Worm (Caenorhabditis elegans) whole organism, young adult: Measurements from ENCODE around the gene nspc-20.
A peak's percentile ranks its signal among the peaks of the same experiment; 100 is the strongest.

ENCODE experiments used
- B0261.1 ChIP-seq: sonication (generic microtip); optimal IDR thresholded peaks from 2 replicates; lab custom pipeline; 2016; ENCODE audit warnings: mild to moderate bottlenecking, missing genetic modification characterization, moderate library complexity, missing compliant biosample characterization
- C06A6.2 ChIP-seq: fragments of 200-800 bp; sonication (Bioruptor generic); conservative IDR thresholded peaks from 2 replicates; pipeline ENCODE4 v1.3.6; 2022; ENCODE audit warnings: missing genetic modification characterization, missing compliant biosample characterization
- F33H1.4 ChIP-seq: fragments of 200-800 bp; sonication (Bioruptor generic); IDR thresholded peaks from 2 replicates; pipeline ENCODE4 v1.3.6; 2022; ENCODE audit warnings: missing genetic modification reagents, missing genetic modification characterization, missing compliant biosample characterization
- F49E8.2 ChIP-seq: sonication (generic microtip); optimal IDR thresholded peaks from 3 replicates; lab custom pipeline; 2017; ENCODE audit warnings: missing genetic modification characterization, mild to moderate bottlenecking, missing compliant biosample characterization, antibody characterized with exemption, moderate library complexity; ENCODE audit not compliant: insufficient read depth
- F57C9.4 ChIP-seq: sonication (generic microtip); optimal IDR thresholded peaks from 2 replicates; lab custom pipeline; 2017; ENCODE audit warnings: mild to moderate bottlenecking, missing genetic modification characterization, missing compliant biosample characterization
- Y53F4B.3 ChIP-seq: fragments of 200-800 bp; sonication (Bioruptor generic); IDR thresholded peaks from 2 replicates; pipeline ENCODE4 v1.3.6; 2022; ENCODE audit warnings: missing genetic modification reagents, missing genetic modification characterization, missing compliant biosample characterization
- Y56A3A.18 ChIP-seq: fragments of 200-800 bp; sonication (Bioruptor generic); IDR thresholded peaks from 2 replicates; pipeline ENCODE4 v1.3.6; 2022; ENCODE audit warnings: missing genetic modification reagents, missing genetic modification characterization, missing compliant biosample characterization
- athp-1 ChIP-seq: sonication (generic microtip); optimal IDR thresholded peaks from 2 replicates; lab custom pipeline; 2017; ENCODE audit warnings: mild to moderate bottlenecking, missing genetic modification characterization, missing compliant biosample characterization
- cebp-1 ChIP-seq, 2 experiments: fragments of 200-800 bp in 1 of 2; sonication (Bioruptor generic) in 1 of 2; sonication (generic microtip) in 1 of 2; IDR thresholded peaks in 1 of 2; optimal IDR thresholded peaks in 1 of 2; 2 replicates each; pipeline versions ENCODE4 v1.3.6 to Lab custom; 2017 to 2022; ENCODE audit warnings: missing compliant biosample characterization in 2 of 2, missing genetic modification characterization in 2 of 2, mild to moderate bottlenecking in 1 of 2, missing genetic modification reagents in 1 of 2, moderate library complexity in 1 of 2
- ceh-27 ChIP-seq: fragments of 200-800 bp; sonication (Bioruptor generic); optimal IDR thresholded peaks from 2 replicates; lab custom pipeline; 2018; ENCODE audit warnings: mild to moderate bottlenecking, missing genetic modification characterization, moderate library complexity, missing compliant biosample characterization
- ceh-79 ChIP-seq: sonication (generic microtip); optimal IDR thresholded peaks from 2 replicates; lab custom pipeline; 2017; ENCODE audit warnings: mild to moderate bottlenecking, missing genetic modification characterization, missing compliant biosample characterization
- dox-1 ChIP-seq: fragments of 200-800 bp; sonication (Bioruptor generic); IDR thresholded peaks from 2 replicates; pipeline ENCODE4 v1.3.6; 2022; ENCODE audit warnings: missing genetic modification reagents, missing genetic modification characterization, missing compliant biosample characterization
- dpl-1 ChIP-seq: fragments of 150-350 bp; optimal IDR thresholded peaks from 2 replicates; lab custom pipeline; 2014; ENCODE audit warnings: missing biosample characterization, missing genetic modification reagents, missing genetic modification characterization
- egl-44 ChIP-seq: fragments of 200-800 bp; sonication (Bioruptor generic); IDR thresholded peaks from 2 replicates; pipeline ENCODE4 v1.3.6; 2022; ENCODE audit warnings: missing genetic modification reagents, missing genetic modification characterization, missing compliant biosample characterization
- egrh-3 ChIP-seq: fragments of 200-800 bp; sonication (Bioruptor generic); IDR thresholded peaks from 2 replicates; pipeline ENCODE4 v1.3.6; 2022; ENCODE audit warnings: missing genetic modification reagents, missing genetic modification characterization, missing compliant biosample characterization
- ets-4 ChIP-seq: fragments of 200-800 bp; sonication (Bioruptor generic); optimal IDR thresholded peaks from 2 replicates; lab custom pipeline; 2018; ENCODE audit warnings: mild to moderate bottlenecking, missing genetic modification characterization, missing compliant biosample characterization
- him-1 ChIP-seq: sonication (generic microtip); optimal IDR thresholded peaks from 2 replicates; lab custom pipeline; 2016; ENCODE audit warnings: missing genotype, missing genetic modification reagents, missing genetic modification characterization, missing compliant biosample characterization
- hmg-1.2 ChIP-seq: fragments of 200-800 bp; sonication (Bioruptor generic); IDR thresholded peaks from 2 replicates; pipeline ENCODE4 v1.3.6; 2022; ENCODE audit warnings: missing genetic modification reagents, missing genetic modification characterization, missing compliant biosample characterization
- lag-1 ChIP-seq: fragments of 200-800 bp; sonication (Bioruptor generic); IDR thresholded peaks from 2 replicates; pipeline ENCODE4 v1.3.6; 2022; ENCODE audit warnings: missing genetic modification reagents, missing genetic modification characterization, missing compliant biosample characterization
- lin-40 ChIP-seq: sonication (generic microtip); optimal IDR thresholded peaks from 2 replicates; lab custom pipeline; 2016; ENCODE audit warnings: missing genetic modification characterization, mild to moderate bottlenecking, missing compliant biosample characterization, missing genotype, missing genetic modification reagents
- madf-6 ChIP-seq: fragments of 200-800 bp; sonication (Bioruptor generic); IDR thresholded peaks from 2 replicates; pipeline ENCODE4 v1.3.6; 2022; ENCODE audit warnings: missing genetic modification reagents, missing genetic modification characterization, missing compliant biosample characterization
- mcd-1 ChIP-seq: fragments of 200-800 bp; sonication (Bioruptor generic); IDR thresholded peaks from 2 replicates; pipeline ENCODE4 v1.3.6; 2022; ENCODE audit warnings: missing genetic modification reagents, missing genetic modification characterization, missing compliant biosample characterization
- nfya-2 ChIP-seq: fragments of 200-800 bp; sonication (Bioruptor generic); IDR thresholded peaks from 2 replicates; pipeline ENCODE4 v1.3.6; 2022; ENCODE audit warnings: missing genetic modification reagents, missing genetic modification characterization, missing compliant biosample characterization
- nfyb-1 ChIP-seq: fragments of 200-800 bp; sonication (Bioruptor generic); IDR thresholded peaks from 2 replicates; pipeline ENCODE4 v1.3.6; 2022; ENCODE audit warnings: missing genetic modification reagents, missing genetic modification characterization, missing compliant biosample characterization
- nhr-179 ChIP-seq: sonication (generic microtip); optimal IDR thresholded peaks from 2 replicates; lab custom pipeline; 2016; ENCODE audit warnings: mild to moderate bottlenecking, missing genetic modification characterization, missing compliant biosample characterization
- nhr-80 ChIP-seq: sonication (generic microtip); optimal IDR thresholded peaks from 2 replicates; lab custom pipeline; 2016; ENCODE audit warnings: missing genetic modification characterization, missing compliant biosample characterization
- pha-4 ChIP-seq: fragments of 150-350 bp; sonication (generic microtip); optimal IDR thresholded peaks from 2 replicates; lab custom pipeline; 2014; ENCODE audit warnings: missing biosample characterization, missing genetic modification reagents, missing genetic modification characterization
- sdz-38 ChIP-seq: sonication (generic microtip); optimal IDR thresholded peaks from 2 replicates; lab custom pipeline; 2016; ENCODE audit warnings: missing genotype, missing genetic modification characterization, missing compliant biosample characterization
- snpc-4 ChIP-seq, 5 experiments: fragments of 150-350 bp in 1 of 5; sonication (generic microtip) in 4 of 5; optimal IDR thresholded peaks; 2 replicates each; lab custom pipeline; 2014 to 2018; ENCODE audit warnings: missing genetic modification characterization in 5 of 5, missing biosample characterization in 3 of 5, antibody characterized with exemption in 2 of 5, mild to moderate bottlenecking in 2 of 5, missing compliant biosample characterization in 2 of 5, missing genotype in 2 of 5, moderate library complexity in 2 of 5, missing genetic modification reagents in 1 of 5
- tbp1 ChIP-seq: fragments of 200-800 bp; sonication (Bioruptor generic); optimal IDR thresholded peaks from 2 replicates; lab custom pipeline; 2018; ENCODE audit warnings: mild to moderate bottlenecking, missing genetic modification characterization, missing compliant biosample characterization
- tbx-9 ChIP-seq: sonication (generic microtip); optimal IDR thresholded peaks from 2 replicates; lab custom pipeline; 2016; ENCODE audit warnings: borderline replicate concordance, missing genetic modification characterization, inconsistent platforms, missing compliant biosample characterization
- unc-62 ChIP-seq: fragments of 150-350 bp; optimal IDR thresholded peaks from 2 replicates; lab custom pipeline; 2014; ENCODE audit warnings: missing biosample characterization, missing genetic modification reagents, missing genetic modification characterization
- xnd-1 ChIP-seq: sonication (generic microtip); optimal IDR thresholded peaks from 2 replicates; lab custom pipeline; 2016; ENCODE audit warnings: missing genotype, missing genetic modification reagents, missing genetic modification characterization, missing compliant biosample characterization
- zfh-2 ChIP-seq: fragments of 200-800 bp; sonication (Bioruptor generic); conservative IDR thresholded peaks from 2 replicates; pipeline ENCODE4 v1.3.6; 2022; ENCODE audit warnings: missing genetic modification reagents, missing genetic modification characterization, missing compliant biosample characterization
- zim-3 ChIP-seq: sonication (generic microtip); optimal IDR thresholded peaks from 2 replicates; lab custom pipeline; 2017; ENCODE audit warnings: mild to moderate bottlenecking, missing genetic modification characterization, moderate library complexity, missing compliant biosample characterization
- ztf-18 ChIP-seq: sonication (generic microtip); optimal IDR thresholded peaks from 2 replicates; lab custom pipeline; 2016; ENCODE audit warnings: missing genotype, mild to moderate bottlenecking, missing genetic modification characterization, missing compliant biosample characterization
- ztf-3 ChIP-seq: fragments of 200-800 bp; sonication (Bioruptor generic); optimal IDR thresholded peaks from 2 replicates; lab custom pipeline; 2018; ENCODE audit warnings: mild to moderate bottlenecking, missing genetic modification characterization, missing compliant biosample characterization

The nspc-20 gene

DNA sequence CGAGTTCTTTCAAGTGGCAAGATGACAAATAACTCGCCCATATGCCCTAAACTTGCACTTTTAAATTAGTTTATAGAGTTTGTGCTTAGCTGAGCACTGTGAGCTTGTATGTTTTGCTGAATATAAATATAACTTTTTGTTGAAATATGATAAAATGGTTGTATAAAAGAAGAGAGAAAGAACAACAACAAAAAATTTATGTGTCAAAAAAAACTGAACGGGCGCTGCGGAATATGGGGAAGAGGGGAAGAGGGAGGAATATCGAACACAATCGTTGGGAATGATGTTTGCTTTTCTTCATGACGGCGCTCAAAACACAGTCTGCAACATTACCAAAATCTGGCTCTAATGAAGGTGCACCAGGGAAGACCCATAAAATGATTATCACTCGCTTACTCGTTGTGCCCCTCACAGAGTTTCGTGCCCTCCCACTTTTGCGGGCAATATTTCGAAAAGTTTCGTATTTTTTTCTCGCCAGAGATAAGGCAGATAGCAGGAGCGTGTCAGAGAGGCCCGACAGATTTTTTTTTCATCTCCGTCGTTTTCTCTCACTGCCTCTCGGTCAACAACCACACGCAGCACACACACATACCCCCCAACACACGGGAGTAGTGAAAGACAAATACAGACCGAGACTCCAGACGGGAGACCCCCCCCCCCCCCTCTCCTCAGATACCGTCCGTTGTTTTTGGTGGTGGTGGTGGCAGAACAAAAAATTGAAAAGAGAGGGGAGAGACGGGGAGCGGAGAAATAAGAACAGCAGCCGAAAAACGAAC lies 24.2 kb downstream of the nspc-20 start (continued):
- TF ChIP-seq pha-4 (tag; lab: Kevin White, UChicago) (no peak), lin-40 (tag; lab: Kevin White, UChicago) (peak; percentile 36), hmg-1.2 (GFP tag; lab: Robert Waterston, UW) (peak; percentile 20; the same call in 1 of the 2 replicates), nfyb-1 (GFP tag; lab: Robert Waterston, UW) (no peak), lag-1 (GFP tag; lab: Robert Waterston, UW) (no peak), ets-4 (peak; percentile 36), nhr-179 (tag; lab: Kevin White, UChicago) (no peak), dpl-1 (GFP tag; lab: Kevin White, UChicago) (no peak), dox-1 (GFP tag; lab: Robert Waterston, UW) (peak; percentile 69), ceh-27 (GFP tag; lab: Kevin White, UChicago) (peak; percentile 34), unc-62 (GFP tag; lab: Kevin White, UChicago) (no peak), F33H1.4 (GFP tag; lab: Robert Waterston, UW) (no peak), tbp1 (GFP tag; lab: Kevin White, UChicago) (peak; percentile 16), madf-6 (GFP tag; lab: Robert Waterston, UW) (0 out of 2 replicates have a peak, but pooled peaks have one; percentile 32), ztf-18 (no peak), ztf-3 (GFP tag; lab: Kevin White, UChicago) (no peak), him-1 (tag; lab: Kevin White, UChicago) (no peak), xnd-1 (tag; lab: Kevin White, UChicago) (no peak), egl-44 (no peak), F49E8.2 (tag; lab: Kevin White, UChicago) (no peak), F57C9.4 (tag; lab: Kevin White, UChicago) (no peak), B0261.1 (no peak), tbx-9 (tag; lab: Kevin White, UChicago) (no peak), nhr-80 (tag; lab: Kevin White, UChicago) (peak; percentile 92), mcd-1 (GFP tag; lab: Robert Waterston, UW) (0 out of 2 replicates have a peak, but pooled peaks have one; percentile 21), snpc-4 (GFP tag; optimal IDR thresholded peaks at IDR 0.05; lab: Kevin White, UChicago) (no peak), snpc-4 (tag; optimal IDR thresholded peaks at IDR 0.05; lab: Kevin White, UChicago) (peak in 1 of 4 experiments; percentile 45), ceh-79 (tag; lab: Kevin White, UChicago) (no peak), sdz-38 (tag; lab: Kevin White, UChicago) (no peak)

DNA sequence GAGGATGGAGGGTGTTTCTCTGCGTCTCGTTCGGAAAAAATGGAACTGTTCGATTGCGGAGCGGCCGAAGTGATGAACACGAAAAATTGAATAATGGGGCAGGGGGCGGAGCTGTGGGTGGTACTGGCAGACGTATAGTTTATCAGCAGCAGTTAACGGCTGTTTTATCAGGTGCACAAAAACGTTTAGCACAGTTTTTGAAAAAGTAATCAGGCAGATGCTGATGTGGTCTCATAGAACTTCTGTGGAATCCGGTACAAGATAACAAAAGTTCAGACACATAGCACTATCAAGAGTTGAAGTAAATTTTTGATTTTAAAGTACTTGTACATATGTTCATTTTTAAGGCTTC lies 25.5 kb downstream of the nspc-20 start:
- TF ChIP-seq nhr-80 (tag; lab: Kevin White, UChicago) (peak; percentile 38), C06A6.2 (no peak), nfya-2 (GFP tag; lab: Robert Waterston, UW) (no peak), zim-3 (no peak)

DNA sequence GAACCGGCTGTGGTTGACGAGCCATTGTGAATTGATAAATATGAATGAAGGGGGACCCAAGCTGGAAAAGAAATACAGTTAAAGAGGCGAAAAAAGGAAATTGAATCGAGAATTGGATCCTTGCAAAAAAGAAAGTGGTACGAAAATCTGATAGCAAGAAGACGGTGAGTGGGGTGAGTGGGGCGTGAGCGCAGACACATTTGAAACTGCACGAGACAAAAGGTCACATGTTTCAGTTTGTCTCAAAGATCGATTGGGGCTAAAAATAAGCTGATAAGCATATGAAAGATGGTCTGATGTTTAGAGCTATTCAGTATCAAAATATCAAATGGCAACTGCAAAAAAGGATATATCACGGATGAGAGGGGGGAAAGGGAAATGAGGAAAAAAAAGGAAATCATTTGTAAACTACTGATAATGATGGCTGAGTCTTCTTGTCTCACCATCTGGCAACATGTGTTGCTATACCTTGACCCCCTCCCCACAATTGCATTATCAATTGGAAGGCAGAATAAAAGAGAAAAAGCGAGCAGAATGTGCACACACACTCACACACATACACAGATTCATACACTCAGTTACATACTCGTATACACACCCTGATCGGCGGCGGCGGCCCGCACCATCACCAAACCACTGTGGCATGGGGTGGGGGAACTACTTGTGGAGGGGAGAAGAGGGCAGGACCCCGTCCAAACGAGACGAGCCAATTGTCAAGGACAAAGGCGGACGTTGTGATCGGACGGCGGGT lies 26.0 kb downstream of the nspc-20 start, which contains the start of gene M163.1:
Gene M163.1 (minus strand): TSS at position 25 of the 751 bp plus-strand sequence.
- TF ChIP-seq athp-1, result no peak
- peak; percentile 94 for TF ChIP-seq zfh-2 (GFP tag; lab: Robert Waterston, UW)
- TF ChIP-seq nhr-80 (tag; lab: Kevin White, UChicago), result peak; percentile 30
- TF ChIP-seq egrh-3 (GFP tag; lab: Robert Waterston, UW), result peak; percentile 29; the same call in 1 of the 2 replicates
- 0 out of 2 replicates have a peak, but pooled peaks have one; percentile 6 for TF ChIP-seq Y56A3A.18 (GFP tag; lab: Robert Waterston, UW)
- peak; percentile 13 for TF ChIP-seq unc-62 (GFP tag; lab: Kevin White, UChicago)
- TF ChIP-seq ztf-18, result no peak
- TF ChIP-seq Y53F4B.3 (GFP tag; lab: Robert Waterston, UW), result no peak
- TF ChIP-seq snpc-4 (GFP tag; optimal IDR thresholded peaks at IDR 0.05; lab: Kevin White, UChicago), result no peak
- TF ChIP-seq snpc-4 (tag; optimal IDR thresholded peaks at IDR 0.05; lab: Kevin White, UChicago), result no peak
- peak; percentile 64 for TF ChIP-seq dox-1 (GFP tag; lab: Robert Waterston, UW)
- no peak for TF ChIP-seq cebp-1 (GFP tag; IDR thresholded peaks at IDR 0.05; lab: Robert Waterston, UW)
- peak; percentile 21 for TF ChIP-seq cebp-1 (tag; optimal IDR thresholded peaks at IDR 0.05; lab: Kevin White, UChicago)
